Worm (Caenorhabditis elegans): ENCODE measurements around the gene C24H10.2.

ce11 chrX:5109130-5109529 is 44.7 kb downstream of the C24H10.2 start, which contains the start of gene C42D8.1:
- no peak for TF ChIP-seq lin-11 (tag; optimal IDR thresholded peaks at IDR 0.05)
- TF ChIP-seq unc-86 (tag; optimal IDR thresholded peaks at IDR 0.05): no peak
- no peak for TF ChIP-seq K09A11.1 (tag; optimal IDR thresholded peaks at IDR 0.05; ENCODE audit: insufficient read depth)
- TF ChIP-seq rnt-1 (tag; optimal IDR thresholded peaks at IDR 0.05): no peak
- TF ChIP-seq ama-1 (optimal IDR thresholded peaks at IDR 0.05): no peak
- TF ChIP-seq mec-3 (tag; optimal IDR thresholded peaks at IDR 0.05; ENCODE audit: borderline replicate concordance): no peak
- no peak for TF ChIP-seq pqm-1 (tag; optimal IDR thresholded peaks at IDR 0.05)
- no peak for TF ChIP-seq pax-1 (tag; optimal IDR thresholded peaks at IDR 0.05)
- no peak for TF ChIP-seq F13H6.1 (tag; optimal IDR thresholded peaks at IDR 0.05)
- TF ChIP-seq pha-4 (tag; optimal IDR thresholded peaks at IDR 0.05): no peak
- TF ChIP-seq sox-4 (tag; optimal IDR thresholded peaks at IDR 0.05): no peak

All from whole organism, late embryonic.